Fruit fly (Drosophila melanogaster): Measurements from ENCODE around the gene Atac1.

Gene Atac1

dm6 chr2L:6967422-6968012 is 7.4 kb upstream of the Atac1 start, which contains the start of gene Sumo (continued):
- no peak for TF ChIP-seq pnt (GFP tag; optimal IDR thresholded peaks at IDR 0.05)
- no peak for TF ChIP-seq CG13424 (tag; optimal IDR thresholded peaks at IDR 0.05)
- peak; percentile 13 for TF ChIP-seq Sin3A (optimal IDR thresholded peaks at IDR 0.05)
- TF ChIP-seq pho (GFP tag; optimal IDR thresholded peaks at IDR 0.05): no peak
- no peak for TF ChIP-seq CG16779 (GFP tag; IDR thresholded peaks at IDR 0.05)
- 0 out of 3 replicates have a peak, but pooled peaks have one; percentile 26 for TF ChIP-seq zfh1 (GFP tag; IDR thresholded peaks at IDR 0.05)
- no peak for TF ChIP-seq mam (GFP tag; optimal IDR thresholded peaks at IDR 0.05)
- no peak for TF ChIP-seq klu (GFP tag; IDR thresholded peaks at IDR 0.05)
- TF ChIP-seq Hand (GFP tag; optimal IDR thresholded peaks at IDR 0.05): no peak
- peak; percentile 93 for TF ChIP-seq CG2129 (GFP tag; IDR thresholded peaks at IDR 0.05; ENCODE audit: partially characterized antibody)
- TF ChIP-seq PHDP (tag; optimal IDR thresholded peaks at IDR 0.05): no peak
- TF ChIP-seq ara (GFP tag; IDR thresholded peaks at IDR 0.05): no peak
- no peak for TF ChIP-seq sc (optimal IDR thresholded peaks at IDR 0.05)
- TF ChIP-seq sc (GFP tag; optimal IDR thresholded peaks at IDR 0.05): no peak
- TF ChIP-seq inv (GFP tag; IDR thresholded peaks at IDR 0.05; ENCODE audit: partially characterized antibody): peak; percentile 100
- no peak for TF ChIP-seq zfh2 (GFP tag; optimal IDR thresholded peaks at IDR 0.05)
- TF ChIP-seq rib (GFP tag; IDR thresholded peaks at IDR 0.05): no peak
- TF ChIP-seq CG3407 (GFP tag; optimal IDR thresholded peaks at IDR 0.05): no peak
- no peak for TF ChIP-seq dmrt99B (tag; optimal IDR thresholded peaks at IDR 0.05)
- TF ChIP-seq CG10431 (GFP tag; optimal IDR thresholded peaks at IDR 0.05): no peak
- TF ChIP-seq row (GFP tag; IDR thresholded peaks at IDR 0.05): peak; percentile 93
- no peak for TF ChIP-seq CG12299 (tag; optimal IDR thresholded peaks at IDR 0.05)
- no peak for TF ChIP-seq her (GFP tag; optimal IDR thresholded peaks at IDR 0.05)
- TF ChIP-seq CG18476 (GFP tag; optimal IDR thresholded peaks at IDR 0.05): no peak
- TF ChIP-seq CG11560 (tag; IDR thresholded peaks at IDR 0.05): peak; percentile 16; the same call in 1 of the 3 replicates
- TF ChIP-seq mirr (GFP tag; optimal IDR thresholded peaks at IDR 0.05): no peak
- TF ChIP-seq CG12236 (GFP tag; optimal IDR thresholded peaks at IDR 0.05): no peak
- TF ChIP-seq Chrac-16 (GFP tag; optimal IDR thresholded peaks at IDR 0.05): no peak
- TF ChIP-seq Trl (optimal IDR thresholded peaks at IDR 0.05): no peak
- no peak for TF ChIP-seq Trl (GFP tag; optimal IDR thresholded peaks at IDR 0.05)
- no peak for TF ChIP-seq sd (tag; optimal IDR thresholded peaks at IDR 0.05)
- TF ChIP-seq Dfd (GFP tag; optimal IDR thresholded peaks at IDR 0.05): no peak
- no peak for TF ChIP-seq tx (GFP tag; optimal IDR thresholded peaks at IDR 0.05)
- peak; percentile 100 for TF ChIP-seq bbx (GFP tag; IDR thresholded peaks at IDR 0.05; ENCODE audit: partially characterized antibody)
- no peak for TF ChIP-seq odd (GFP tag; optimal IDR thresholded peaks at IDR 0.05)
- TF ChIP-seq MBD-R2 (GFP tag; IDR thresholded peaks at IDR 0.05): peak; percentile 38
- no peak for TF ChIP-seq CG15601 (tag; optimal IDR thresholded peaks at IDR 0.05)
- no peak for TF ChIP-seq lilli (GFP tag; optimal IDR thresholded peaks at IDR 0.05)
- TF ChIP-seq az2 (GFP tag; optimal IDR thresholded peaks at IDR 0.05): peak; percentile 9
- TF ChIP-seq Taf1 (GFP tag; IDR thresholded peaks at IDR 0.05): 0 out of 2 replicates have a peak, but pooled peaks have one; percentile 12
- TF ChIP-seq chn (GFP tag; optimal IDR thresholded peaks at IDR 0.05): no peak
- no peak for TF ChIP-seq luna (GFP tag; optimal IDR thresholded peaks at IDR 0.05)
- TF ChIP-seq CG9609 (GFP tag; optimal IDR thresholded peaks at IDR 0.05): no peak
- TF ChIP-seq CG2712 (tag; optimal IDR thresholded peaks at IDR 0.05): peak; percentile 30
- TF ChIP-seq lov (optimal IDR thresholded peaks at IDR 0.05): no peak
- 0 out of 3 replicates have a peak, but pooled peaks have one; percentile 38 for TF ChIP-seq lov (GFP tag; IDR thresholded peaks at IDR 0.05)
- no peak for TF ChIP-seq CG10366 (GFP tag; IDR thresholded peaks at IDR 0.05)
- TF ChIP-seq Abd-B (GFP tag; optimal IDR thresholded peaks at IDR 0.05): peak; percentile 73
- TF ChIP-seq CkIIα-i1 (GFP tag; IDR thresholded peaks at IDR 0.05): no peak
- peak; percentile 83; the same call in 2 of the 4 replicates for TF ChIP-seq Gug (GFP tag; IDR thresholded peaks at IDR 0.05)
- TF ChIP-seq CG7987 (GFP tag; optimal IDR thresholded peaks at IDR 0.05): no peak
- peak; percentile 42 for TF ChIP-seq Dek (tag; optimal IDR thresholded peaks at IDR 0.05)
